Fruit fly (Drosophila melanogaster) whole organism: Measurements from ENCODE around the gene CG31278.

ENCODE experiments used
- CG8478 ChIP-seq: fragments of >200 bp; optimal IDR thresholded peaks from 2 replicates; lab custom pipeline; 2018; ENCODE audit warnings: inconsistent platforms
- Dll ChIP-seq: fragments of >200 bp; optimal IDR thresholded peaks from 2 replicates; lab custom pipeline; 2017
- EcR ChIP-seq, 2 experiments: fragments of >200 bp; optimal IDR thresholded peaks; 2 replicates each; lab custom pipeline; 2017; ENCODE audit warnings: missing biosample characterization in 2 of 2, missing genetic modification characterization in 2 of 2, missing genetic modification reagents in 2 of 2
- pan ChIP-seq: fragments of >200 bp; optimal IDR thresholded peaks from 2 replicates; lab custom pipeline; 2017
- psq ChIP-seq: fragments of >200 bp; optimal IDR thresholded peaks from 2 replicates; lab custom pipeline; 2017
- usp ChIP-seq: fragments of >200 bp; optimal IDR thresholded peaks from 2 replicates; lab custom pipeline; 2017; ENCODE audit warnings: missing biosample characterization, missing genetic modification characterization, mixed read lengths

The CG31278 gene

dm6 chr3R:10699020-10699951 lies 8.9 kb downstream of the CG31278 start:
- TF ChIP-seq EcR (GFP tag; optimal IDR thresholded peaks at IDR 0.05; lab: Kevin White, UChicago) = no peak
- TF ChIP-seq pan = no peak
- no peak for TF ChIP-seq Dll
- no peak for TF ChIP-seq psq (lab: Kevin White, UChicago)
- TF ChIP-seq usp = no peak
- no peak for TF ChIP-seq CG8478 (lab: Kevin White, UChicago)

- no peak for TF ChIP-seq pan
- no peak for TF ChIP-seq CG8478 (lab: Kevin White, UChicago)
- TF ChIP-seq psq (lab: Kevin White, UChicago) = no peak
- no peak for TF ChIP-seq usp
- no peak for TF ChIP-seq Dll
- TF ChIP-seq EcR (GFP tag; optimal IDR thresholded peaks at IDR 0.05; lab: Kevin White, UChicago) = no peak
Observed at dm6 chr3R:10696371-10696777, 11.8 kb downstream of the CG31278 start, which contains the start of the genes pug, CG14683 and CG46459. Gene pug (plus strand): TSS chr3R:10696534. Gene CG14683 (plus strand): TSS chr3R:10696647. Gene CG46459 (plus strand): TSS chr3R:10696647.

- TF ChIP-seq Dll (no peak), usp (no peak), psq (lab: Kevin White, UChicago) (no peak), CG8478 (lab: Kevin White, UChicago) (no peak), EcR (GFP tag; optimal IDR thresholded peaks at IDR 0.05; lab: Kevin White, UChicago) (no peak), pan (no peak)
Observed at dm6 chr3R:10688835-10689234, 19.3 kb downstream of the CG31278 start.

dm6 chr3R:10688160-10688559 lies 20.0 kb downstream of the CG31278 start:
- no peak for TF ChIP-seq EcR (GFP tag; optimal IDR thresholded peaks at IDR 0.05; lab: Kevin White, UChicago)
- no peak for TF ChIP-seq psq (lab: Kevin White, UChicago)
- no peak for TF ChIP-seq CG8478 (lab: Kevin White, UChicago)
- TF ChIP-seq usp = no peak
- TF ChIP-seq Dll = no peak
- no peak for TF ChIP-seq pan

dm6 chr3R:10687312-10687711 lies 20.8 kb downstream of the CG31278 start:
- no peak for TF ChIP-seq CG8478 (lab: Kevin White, UChicago)
- TF ChIP-seq usp = no peak
- no peak for TF ChIP-seq EcR (GFP tag; optimal IDR thresholded peaks at IDR 0.05; lab: Kevin White, UChicago)
- no peak for TF ChIP-seq pan
- no peak for TF ChIP-seq Dll

dm6 chr3R:10686307-10687094 lies 21.6 kb downstream of the CG31278 start, which contains the start of gene Skel:
Gene Skel (plus strand): TSS chr3R:10686943.
- TF ChIP-seq Dll (no peak), pan (no peak), CG8478 (lab: Kevin White, UChicago) (no peak), usp (no peak), EcR (GFP tag; optimal IDR thresholded peaks at IDR 0.05; lab: Kevin White, UChicago) (no peak), psq (lab: Kevin White, UChicago) (no peak)

dm6 chr3R:10684284-10684683 lies 23.9 kb downstream of the CG31278 start:
- TF ChIP-seq pan (no peak), EcR (GFP tag; optimal IDR thresholded peaks at IDR 0.05; lab: Kevin White, UChicago) (no peak), usp (no peak), Dll (no peak), psq (lab: Kevin White, UChicago) (no peak), CG8478 (lab: Kevin White, UChicago) (no peak)

- no peak for TF ChIP-seq EcR (GFP tag; optimal IDR thresholded peaks at IDR 0.05; lab: Kevin White, UChicago)
- TF ChIP-seq psq (lab: Kevin White, UChicago) = no peak
Observed at dm6 chr3R:10683226-10683625, 24.9 kb downstream of the CG31278 start.

dm6 chr3R:10681682-10681962 lies 26.5 kb downstream of the CG31278 start:
- TF ChIP-seq EcR (GFP tag; optimal IDR thresholded peaks at IDR 0.05; lab: Kevin White, UChicago) = no peak

- TF ChIP-seq psq (lab: Kevin White, UChicago) (no peak), usp (no peak), pan (no peak), Dll (no peak), CG8478 (lab: Kevin White, UChicago) (no peak), EcR (GFP tag; optimal IDR thresholded peaks at IDR 0.05; lab: Kevin White, UChicago) (no peak)
Observed at dm6 chr3R:10680825-10681681, 27.1 kb downstream of the CG31278 start, which contains the start of gene Phyhd1. Gene Phyhd1 (minus strand): TSS chr3R:10680925.

- TF ChIP-seq pan (no peak), CG8478 (lab: Kevin White, UChicago) (no peak), usp (no peak), EcR (GFP tag; optimal IDR thresholded peaks at IDR 0.05; lab: Kevin White, UChicago) (no peak), psq (lab: Kevin White, UChicago) (no peak)
Observed at dm6 chr3R:10679911-10680310, 28.2 kb downstream of the CG31278 start.
